Worm (Caenorhabditis elegans): ENCODE data around the gene B0507.3.

B0507.3 gene

ce11 chrV:8730991-8731390 is 37.7 kb upstream of the B0507.3 start:
- peak; percentile 68 for TF ChIP-seq elt-2 (tag; optimal IDR thresholded peaks at IDR 0.05)
- no peak for TF ChIP-seq ceh-28 (tag; optimal IDR thresholded peaks at IDR 0.05)

- TF ChIP-seq zag-1 (tag; optimal IDR thresholded peaks at IDR 0.05) (no peak), elt-2 (tag; optimal IDR thresholded peaks at IDR 0.05) (peak; percentile 85), snpc-4 (tag; optimal IDR thresholded peaks at IDR 0.05) (no peak), pha-4 (tag; optimal IDR thresholded peaks at IDR 0.05) (peak; percentile 15), jun-1 (tag; optimal IDR thresholded peaks at IDR 0.05) (peak; percentile 52), pqm-1 (tag; optimal IDR thresholded peaks at IDR 0.05) (peak; percentile 77)
Observed at ce11 chrV:8732934-8733333, 35.8 kb upstream of the B0507.3 start, which contains the start of gene ZC196.4. Gene ZC196.4, plus strand, starts transcription at chrV:8733106.

- TF ChIP-seq egl-27 (tag; optimal IDR thresholded peaks at IDR 0.05) (no peak), tbx-2 (tag; optimal IDR thresholded peaks at IDR 0.05) (no peak), nhr-77 (tag; optimal IDR thresholded peaks at IDR 0.05) (no peak), aly-2 (tag; optimal IDR thresholded peaks at IDR 0.05) (no peak), ZK546.5 (tag; optimal IDR thresholded peaks at IDR 0.05) (no peak), snpc-4 (tag; optimal IDR thresholded peaks at IDR 0.05) (no peak), ztf-4 (tag; optimal IDR thresholded peaks at IDR 0.05) (no peak), fkh-10 (GFP tag; optimal IDR thresholded peaks at IDR 0.05) (no peak), ceh-82 (tag; optimal IDR thresholded peaks at IDR 0.05) (no peak), zag-1 (tag; optimal IDR thresholded peaks at IDR 0.05) (no peak), jun-1 (tag; optimal IDR thresholded peaks at IDR 0.05) (no peak), nhr-67 (tag; optimal IDR thresholded peaks at IDR 0.05) (no peak), mdl-1 (tag; optimal IDR thresholded peaks at IDR 0.05) (no peak), unc-62 (GFP tag; optimal IDR thresholded peaks at IDR 0.05) (no peak), ztf-11 (tag; optimal IDR thresholded peaks at IDR 0.05) (no peak), nhr-12 (tag; optimal IDR thresholded peaks at IDR 0.05) (no peak), lin-15B (tag; optimal IDR thresholded peaks at IDR 0.05) (no peak), unc-39 (tag; optimal IDR thresholded peaks at IDR 0.05) (no peak), ama-1 (optimal IDR thresholded peaks at IDR 0.05) (no peak)
Observed at ce11 chrV:8736369-8736768, 32.3 kb upstream of the B0507.3 start, which contains the start of gene ZC196.3. Gene ZC196.3, plus strand, starts transcription at chrV:8736669.

- no peak for TF ChIP-seq nhr-77 (tag; optimal IDR thresholded peaks at IDR 0.05)
- peak; percentile 9 for TF ChIP-seq pha-4 (tag; optimal IDR thresholded peaks at IDR 0.05)
Observed at ce11 chrV:8739136-8739535, 29.6 kb upstream of the B0507.3 start, which contains the start of gene ZC196.2. Gene ZC196.2, plus strand, starts transcription at chrV:8739436.

- TF ChIP-seq daf-12 (tag; optimal IDR thresholded peaks at IDR 0.05) (no peak), nhr-237 (tag; optimal IDR thresholded peaks at IDR 0.05) (no peak), tbx-2 (tag; optimal IDR thresholded peaks at IDR 0.05) (no peak), eor-1 (tag; optimal IDR thresholded peaks at IDR 0.05) (no peak), mml-1 (tag; optimal IDR thresholded peaks at IDR 0.05) (no peak), elt-3 (tag; optimal IDR thresholded peaks at IDR 0.05) (no peak), ztf-4 (tag; optimal IDR thresholded peaks at IDR 0.05) (no peak)
Observed at ce11 chrV:8745858-8746257, 22.9 kb upstream of the B0507.3 start, which contains the start of gene B0507.6. Gene B0507.6, plus strand, starts transcription at chrV:8746158.

ce11 chrV:8753395-8753794 is 15.3 kb upstream of the B0507.3 start, which contains the start of gene B0507.5:
Gene B0507.5, plus strand, starts transcription at chrV:8753695.
- TF ChIP-seq egl-5 (tag; optimal IDR thresholded peaks at IDR 0.05) (no peak), unc-62 (GFP tag; optimal IDR thresholded peaks at IDR 0.05) (no peak)

ce11 chrV:8754670-8755069 is 14.0 kb upstream of the B0507.3 start, which contains the start of gene B0507.4:
Gene B0507.4, plus strand, starts transcription at chrV:8754970.
- no peak for TF ChIP-seq fkh-2 (tag; optimal IDR thresholded peaks at IDR 0.05)

ce11 chrV:8758618-8759017 is 10.1 kb upstream of the B0507.3 start, which contains the start of gene B0507.7:
Gene B0507.7, minus strand, starts transcription at chrV:8758718.
- TF ChIP-seq nhr-28 (tag; optimal IDR thresholded peaks at IDR 0.05) (no peak), snpc-4 (tag; optimal IDR thresholded peaks at IDR 0.05) (no peak), nhr-11 (tag; optimal IDR thresholded peaks at IDR 0.05) (no peak), pqm-1 (tag; optimal IDR thresholded peaks at IDR 0.05) (no peak), lin-39 (tag; optimal IDR thresholded peaks at IDR 0.05) (no peak), unc-62 (GFP tag; optimal IDR thresholded peaks at IDR 0.05) (no peak), skn-1 (tag; optimal IDR thresholded peaks at IDR 0.05) (no peak), fos-1 (tag; optimal IDR thresholded peaks at IDR 0.05) (no peak), ceh-82 (tag; optimal IDR thresholded peaks at IDR 0.05) (no peak), nhr-23 (tag; optimal IDR thresholded peaks at IDR 0.05) (no peak), nhr-76 (tag; optimal IDR thresholded peaks at IDR 0.05) (no peak), elt-1 (tag; optimal IDR thresholded peaks at IDR 0.05) (no peak)
